Fruit fly (Drosophila melanogaster) whole organism, embryonic: ENCODE results near the gene CG17855.

Source experiments
- Aef1 ChIP-seq: fragments of 200-800 bp; sonication (Bioruptor generic); IDR thresholded peaks from 3 replicates; pipeline ENCODE4 v1.3.6; 2022; ENCODE audit warnings: missing biosample characterization, missing genetic modification characterization
- BEAF-32 ChIP-seq: fragments of 200-800 bp; sonication (Bioruptor generic); optimal IDR thresholded peaks from 3 replicates; lab custom pipeline; 2017; ENCODE audit warnings: missing biosample characterization, missing genetic modification characterization, mild to moderate bottlenecking, moderate library complexity, missing genetic modification reagents
- CG10565 ChIP-seq: fragments of 200-800 bp; sonication (Bioruptor generic); optimal IDR thresholded peaks from 3 replicates; lab custom pipeline; 2016; ENCODE audit warnings: missing biosample characterization, mild to moderate bottlenecking, missing genetic modification characterization
- CG12299 ChIP-seq: fragments of 200-800 bp; sonication (Bioruptor generic); optimal IDR thresholded peaks from 2 replicates; lab custom pipeline; 2018; ENCODE audit warnings: missing biosample characterization, mild to moderate bottlenecking, missing genetic modification characterization
- CG17328 ChIP-seq: fragments of 200-800 bp; sonication (Bioruptor generic); IDR thresholded peaks from 2 replicates; pipeline ENCODE4 v1.3.6; 2022; ENCODE audit warnings: missing biosample characterization, missing genetic modification characterization
- CG17359 ChIP-seq: fragments of 200-800 bp; sonication (Bioruptor generic); optimal IDR thresholded peaks from 3 replicates; lab custom pipeline; 2018; ENCODE audit warnings: missing biosample characterization, mild to moderate bottlenecking, missing genetic modification characterization, moderate library complexity
- CG17385 ChIP-seq: fragments of 200-800 bp; sonication (Bioruptor generic); optimal IDR thresholded peaks from 3 replicates; lab custom pipeline; 2018; ENCODE audit warnings: missing biosample characterization, mild to moderate bottlenecking, missing genetic modification characterization
- CG1792 ChIP-seq: fragments of 200-800 bp; sonication (Bioruptor generic); optimal IDR thresholded peaks from 2 replicates; lab custom pipeline; 2016; ENCODE audit warnings: missing biosample characterization, missing genetic modification characterization
- CG2199 ChIP-seq: fragments of 200-800 bp; sonication (Bioruptor generic); IDR thresholded peaks from 3 replicates; pipeline ENCODE4 v1.3.6; 2022; ENCODE audit warnings: missing biosample characterization, missing genetic modification characterization
- CG2712 ChIP-seq: fragments of 200-800 bp; optimal IDR thresholded peaks from 3 replicates; lab custom pipeline; 2019; ENCODE audit warnings: missing biosample characterization, mild to moderate bottlenecking, missing genetic modification characterization, moderate library complexity
- CG31388 ChIP-seq: fragments of 200-800 bp; sonication (Bioruptor generic); optimal IDR thresholded peaks from 2 replicates; lab custom pipeline; 2016; ENCODE audit warnings: missing biosample characterization, missing genetic modification characterization
- CG4730 ChIP-seq: fragments of 200-800 bp; sonication (Bioruptor generic); IDR thresholded peaks from 2 replicates; pipeline ENCODE4 v1.3.6; 2022; ENCODE audit warnings: missing biosample characterization, missing genetic modification characterization
- CG4854 ChIP-seq: fragments of 200-800 bp; sonication (Bioruptor generic); optimal IDR thresholded peaks from 2 replicates; lab custom pipeline; 2016; ENCODE audit warnings: missing biosample characterization, missing genetic modification characterization, inconsistent platforms
- CG5953 ChIP-seq: fragments of 200-800 bp; sonication (Bioruptor generic); IDR thresholded peaks from 2 replicates; pipeline ENCODE4 v1.3.6; 2022; ENCODE audit warnings: missing biosample characterization, missing genetic modification characterization
- CG6175 ChIP-seq: fragments of 200-800 bp; sonication (Bioruptor generic); IDR thresholded peaks from 3 replicates; pipeline ENCODE4 v1.3.6; 2022; ENCODE audit warnings: missing biosample characterization, missing genetic modification characterization
- CG9817 ChIP-seq: fragments of 200-800 bp; sonication (Bioruptor generic); optimal IDR thresholded peaks from 2 replicates; lab custom pipeline; 2018; ENCODE audit warnings: missing biosample characterization, mild to moderate bottlenecking, missing genetic modification characterization, moderate library complexity
- CG9876 ChIP-seq: fragments of 200-800 bp; sonication (Bioruptor generic); optimal IDR thresholded peaks from 2 replicates; lab custom pipeline; 2016; ENCODE audit warnings: missing biosample characterization, missing genetic modification characterization
- CTCF ChIP-seq: fragments of 200-800 bp; sonication (Bioruptor generic); optimal IDR thresholded peaks from 2 replicates; lab custom pipeline; 2017; ENCODE audit warnings: missing biosample characterization, mild to moderate bottlenecking, missing genetic modification characterization, moderate library complexity
- Dbx ChIP-seq: fragments of 200-800 bp; sonication (Bioruptor generic); IDR thresholded peaks from 3 replicates; pipeline ENCODE4 v1.3.6; 2022; ENCODE audit warnings: missing biosample characterization, missing genetic modification characterization
- Deaf1 ChIP-seq: fragments of 200-800 bp; optimal IDR thresholded peaks from 3 replicates; lab custom pipeline; 2019; ENCODE audit warnings: missing biosample characterization, mild to moderate bottlenecking, missing genetic modification characterization, moderate library complexity
- Dip3 ChIP-seq: fragments of 200-800 bp; sonication (Bioruptor generic); optimal IDR thresholded peaks from 3 replicates; lab custom pipeline; 2016; ENCODE audit warnings: missing biosample characterization, missing genetic modification characterization
- Dll ChIP-seq: fragments of 200-800 bp; sonication (Bioruptor generic); IDR thresholded peaks from 4 replicates; pipeline ENCODE4 v1.3.6; 2022; ENCODE audit warnings: missing biosample characterization, missing genetic modification characterization; ENCODE audit not compliant: partially characterized antibody
- Gug ChIP-seq: fragments of 200-800 bp; sonication (Bioruptor generic); IDR thresholded peaks from 4 replicates; pipeline ENCODE4 v1.3.6; 2022; ENCODE audit warnings: missing biosample characterization, missing genetic modification characterization
- HHEX ChIP-seq: fragments of 200-800 bp; sonication (Bioruptor generic); optimal IDR thresholded peaks from 3 replicates; lab custom pipeline; 2017; ENCODE audit warnings: missing biosample characterization, mild to moderate bottlenecking, missing genetic modification characterization, missing genetic modification reagents
- Hr78 ChIP-seq, 2 experiments: fragments of 200-800 bp in 1 of 2; fragments of >200 bp in 1 of 2; sonication (Bioruptor generic) in 1 of 2; optimal IDR thresholded peaks; 2 replicates each; lab custom pipeline; 2017 to 2019; ENCODE audit warnings: missing biosample characterization in 2 of 2, missing genetic modification characterization in 2 of 2, mild to moderate bottlenecking in 1 of 2, moderate library complexity in 1 of 2
- Mad ChIP-seq: fragments of 200-800 bp; sonication (Bioruptor generic); optimal IDR thresholded peaks from 2 replicates; lab custom pipeline; 2016; ENCODE audit warnings: missing biosample characterization, missing genetic modification characterization
- Myb ChIP-seq: fragments of 200-800 bp; sonication (Bioruptor generic); optimal IDR thresholded peaks from 2 replicates; lab custom pipeline; 2016; ENCODE audit warnings: missing biosample characterization, missing genetic modification characterization
- Nf-YB ChIP-seq: fragments of 200-800 bp; sonication (Bioruptor generic); optimal IDR thresholded peaks from 3 replicates; lab custom pipeline; 2019; ENCODE audit warnings: missing biosample characterization, mild to moderate bottlenecking, missing genetic modification characterization, moderate library complexity
- Pdp1 ChIP-seq, 2 experiments: fragments of 200-800 bp; sonication (Bioruptor generic); optimal IDR thresholded peaks; 3 replicates each; lab custom pipeline; 2016; ENCODE audit warnings: missing biosample characterization in 2 of 2, missing genetic modification characterization in 2 of 2, mild to moderate bottlenecking in 1 of 2, moderate library complexity in 1 of 2
- Poxn ChIP-seq: fragments of 200-800 bp; sonication (Bioruptor generic); IDR thresholded peaks from 2 replicates; pipeline ENCODE4 v1.3.6; 2022; ENCODE audit warnings: missing biosample characterization, missing genetic modification characterization
- amos ChIP-seq: fragments of 200-800 bp; sonication (Bioruptor generic); IDR thresholded peaks from 2 replicates; pipeline ENCODE4 v1.3.6; 2022; ENCODE audit warnings: missing biosample characterization, missing genetic modification characterization; ENCODE audit not compliant: partially characterized antibody
- ase ChIP-seq: fragments of 200-800 bp; sonication (Bioruptor generic); IDR thresholded peaks from 3 replicates; pipeline ENCODE4 v1.3.6; 2022; ENCODE audit warnings: missing biosample characterization, missing genetic modification characterization
- ato ChIP-seq: fragments of 200-800 bp; sonication (Bioruptor generic); IDR thresholded peaks from 2 replicates; pipeline ENCODE4 v1.3.6; 2022; ENCODE audit warnings: missing biosample characterization, missing genetic modification characterization; ENCODE audit not compliant: partially characterized antibody
- bbx ChIP-seq: fragments of 200-800 bp; sonication (Bioruptor generic); IDR thresholded peaks from 2 replicates; pipeline ENCODE4 v1.3.6; 2022; ENCODE audit warnings: missing biosample characterization, missing genetic modification characterization; ENCODE audit not compliant: partially characterized antibody
- croc ChIP-seq: fragments of 200-800 bp; sonication (Bioruptor generic); conservative IDR thresholded peaks from 3 replicates; pipeline ENCODE4 v1.3.6; 2022; ENCODE audit warnings: missing biosample characterization, missing genetic modification characterization
- da ChIP-seq: fragments of 200-800 bp; sonication (Bioruptor generic); optimal IDR thresholded peaks from 2 replicates; lab custom pipeline; 2016; ENCODE audit warnings: missing biosample characterization, missing genetic modification characterization
- ewg ChIP-seq: fragments of 200-800 bp; sonication (Bioruptor generic); optimal IDR thresholded peaks from 3 replicates; lab custom pipeline; 2017; ENCODE audit warnings: mild to moderate bottlenecking, missing biosample characterization, missing genetic modification reagents, missing genetic modification characterization
- gcm ChIP-seq: fragments of 200-800 bp; sonication (Bioruptor generic); optimal IDR thresholded peaks from 2 replicates; lab custom pipeline; 2019; ENCODE audit warnings: missing biosample characterization, mild to moderate bottlenecking, missing genetic modification characterization, moderate library complexity
- gsb ChIP-seq: fragments of 200-800 bp; sonication (Bioruptor generic); IDR thresholded peaks from 2 replicates; pipeline ENCODE4 v1.3.6; 2022; ENCODE audit warnings: missing biosample characterization, missing genetic modification characterization
- her ChIP-seq: fragments of 200-800 bp; sonication (Bioruptor generic); optimal IDR thresholded peaks from 2 replicates; lab custom pipeline; 2016; ENCODE audit warnings: missing biosample characterization, missing genetic modification characterization
- jumu ChIP-seq: fragments of 200-800 bp; sonication (Bioruptor generic); optimal IDR thresholded peaks from 3 replicates; lab custom pipeline; 2016; ENCODE audit warnings: missing biosample characterization, missing genetic modification characterization
- klu ChIP-seq: fragments of 200-800 bp; sonication (Bioruptor generic); IDR thresholded peaks from 2 replicates; pipeline ENCODE4 v1.3.6; 2022; ENCODE audit warnings: missing biosample characterization, missing genetic modification characterization
- kni ChIP-seq: fragments of 200-800 bp; sonication (Bioruptor generic); optimal IDR thresholded peaks from 3 replicates; lab custom pipeline; 2017; ENCODE audit warnings: mild to moderate bottlenecking, missing biosample characterization, missing genetic modification reagents, missing genetic modification characterization
- mirr ChIP-seq: fragments of 200-800 bp; sonication (Bioruptor generic); optimal IDR thresholded peaks from 3 replicates; lab custom pipeline; 2018; ENCODE audit warnings: missing biosample characterization, mild to moderate bottlenecking, missing genetic modification characterization
- nmo ChIP-seq: fragments of 200-800 bp; sonication (Bioruptor generic); optimal IDR thresholded peaks from 2 replicates; lab custom pipeline; 2018; ENCODE audit warnings: missing biosample characterization, mild to moderate bottlenecking, missing genetic modification characterization, moderate library complexity
- odd ChIP-seq: fragments of 200-800 bp; sonication (Bioruptor generic); optimal IDR thresholded peaks from 2 replicates; lab custom pipeline; 2017; ENCODE audit warnings: missing biosample characterization, mild to moderate bottlenecking, missing genetic modification characterization
- sna ChIP-seq: fragments of 200-800 bp; sonication (Bioruptor generic); IDR thresholded peaks from 2 replicates; pipeline ENCODE4 v1.3.6; 2022; ENCODE audit warnings: missing biosample characterization, missing genetic modification characterization; ENCODE audit not compliant: partially characterized antibody
- ssp ChIP-seq: fragments of 200-800 bp; sonication (Bioruptor generic); IDR thresholded peaks from 2 replicates; pipeline ENCODE4 v1.3.6; 2022; ENCODE audit warnings: missing biosample characterization, missing genetic modification characterization
- sug ChIP-seq: fragments of 200-800 bp; optimal IDR thresholded peaks from 2 replicates; lab custom pipeline; 2019; ENCODE audit warnings: missing biosample characterization, mild to moderate bottlenecking, missing genetic modification characterization, moderate library complexity
- tll ChIP-seq, 2 experiments: fragments of 200-800 bp in 1 of 2; fragments of >200 bp in 1 of 2; sonication (Bioruptor generic) in 1 of 2; optimal IDR thresholded peaks; 2 replicates each; lab custom pipeline; 2017 to 2019; ENCODE audit warnings: missing biosample characterization in 2 of 2, missing genetic modification characterization in 2 of 2, mild to moderate bottlenecking in 1 of 2, moderate library complexity in 1 of 2
- wdn ChIP-seq: fragments of 200-800 bp; sonication (Bioruptor generic); IDR thresholded peaks from 2 replicates; pipeline ENCODE4 v1.3.6; 2022; ENCODE audit warnings: missing biosample characterization, missing genetic modification characterization

Gene CG17855

DNA sequence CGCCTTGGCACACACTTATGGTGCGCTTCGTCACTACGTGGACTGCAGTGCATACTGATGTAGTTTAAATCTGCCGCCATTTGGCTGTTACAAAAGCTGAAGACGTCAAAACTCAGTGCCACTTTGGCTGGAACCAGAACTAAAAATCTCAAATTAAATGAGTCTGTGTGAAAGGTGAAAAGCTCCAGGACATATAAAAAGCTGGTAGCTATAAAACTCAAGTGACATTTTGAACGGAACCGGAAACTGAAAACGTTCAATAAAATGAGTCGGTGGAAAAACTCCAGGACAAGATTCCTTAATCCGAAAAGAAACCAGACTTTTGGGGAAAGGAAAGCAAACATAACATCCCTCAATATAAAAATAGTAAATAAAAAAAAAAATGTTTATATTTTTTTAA is 49.5 kb upstream of the CG17855 start (continued):
- no peak for TF ChIP-seq bbx (GFP tag; lab: Robert Waterston, UW)
- no peak for TF ChIP-seq gcm (GFP tag; lab: Kevin White, UChicago)
- TF ChIP-seq CTCF (GFP tag; lab: Kevin White, UChicago), result peak; percentile 47
- TF ChIP-seq CG17385 (GFP tag; lab: Kevin White, UChicago), result no peak
- TF ChIP-seq klu (GFP tag; lab: Robert Waterston, UW), result no peak
- TF ChIP-seq sug (tag; lab: Kevin White, UChicago), result peak; percentile 57
- TF ChIP-seq CG9817, result no peak
- peak; percentile 50; the same call in 1 of the 3 replicates for TF ChIP-seq ase (GFP tag; lab: Robert Waterston, UW)
- TF ChIP-seq CG5953 (GFP tag; lab: Robert Waterston, UW), result peak; percentile 54
- peak; percentile 8 for TF ChIP-seq Deaf1 (tag; lab: Kevin White, UChicago)
- TF ChIP-seq Nf-YB (GFP tag; lab: Kevin White, UChicago), result no peak
- TF ChIP-seq tll (GFP tag; optimal IDR thresholded peaks at IDR 0.05; lab: Kevin White, UChicago), result no peak
- peak; percentile 76; the same call in 2 of the 3 replicates for TF ChIP-seq Dbx (GFP tag; lab: Robert Waterston, UW)
- no peak for TF ChIP-seq ato (GFP tag; lab: Robert Waterston, UW)
- 0 out of 2 replicates have a peak, but pooled peaks have one; percentile 13 for TF ChIP-seq gsb (GFP tag; lab: Robert Waterston, UW)
- TF ChIP-seq odd (GFP tag; lab: Kevin White, UChicago), result no peak
- TF ChIP-seq CG6175 (GFP tag; lab: Robert Waterston, UW), result no peak
- no peak for TF ChIP-seq CG4730 (GFP tag; lab: Robert Waterston, UW)
- TF ChIP-seq ssp, result no peak
- no peak for TF ChIP-seq BEAF-32 (GFP tag; lab: Kevin White, UChicago)
- no peak for TF ChIP-seq Mad (GFP tag; lab: Kevin White, UChicago)
- TF ChIP-seq Hr78 (GFP tag; optimal IDR thresholded peaks at IDR 0.05; lab: Kevin White, UChicago), result no peak
- TF ChIP-seq Aef1 (GFP tag; lab: Robert Waterston, UW), result peak; percentile 41; the same call in 1 of the 3 replicates
- no peak for TF ChIP-seq wdn (GFP tag; lab: Robert Waterston, UW)
- TF ChIP-seq Dll (GFP tag; lab: Robert Waterston, UW), result no peak
- TF ChIP-seq CG4854, result peak; percentile 41
- TF ChIP-seq croc, result no peak
- no peak for TF ChIP-seq jumu (GFP tag; lab: Kevin White, UChicago)
- TF ChIP-seq CG17328, result peak; percentile 32; the same call in 1 of the 2 replicates
- no peak for TF ChIP-seq Myb (GFP tag; lab: Kevin White, UChicago)
- no peak for TF ChIP-seq CG9876 (GFP tag; lab: Kevin White, UChicago)
- TF ChIP-seq kni (GFP tag; lab: Kevin White, UChicago), result no peak
- TF ChIP-seq mirr, result peak; percentile 75
- TF ChIP-seq CG17359 (tag; lab: Kevin White, UChicago), result peak; percentile 66
- TF ChIP-seq HHEX, result peak; percentile 77
- peak in 1 of 2 experiments; percentile 5 for TF ChIP-seq Pdp1 (GFP tag; optimal IDR thresholded peaks at IDR 0.05; lab: Kevin White, UChicago)
- TF ChIP-seq CG31388 (GFP tag; lab: Kevin White, UChicago), result no peak
- TF ChIP-seq CG1792 (GFP tag; lab: Kevin White, UChicago), result peak; percentile 44
- peak; percentile 51 for TF ChIP-seq nmo (GFP tag; lab: Kevin White, UChicago)
- TF ChIP-seq amos (GFP tag; lab: Robert Waterston, UW), result no peak
- TF ChIP-seq her, result no peak
- TF ChIP-seq Poxn (GFP tag; lab: Robert Waterston, UW), result no peak
- TF ChIP-seq CG2199 (GFP tag; lab: Robert Waterston, UW), result no peak
- TF ChIP-seq CG10565 (GFP tag; lab: Kevin White, UChicago), result no peak
- no peak for TF ChIP-seq Dip3 (GFP tag; lab: Kevin White, UChicago)
- no peak for TF ChIP-seq Gug (GFP tag; lab: Robert Waterston, UW)
- no peak for TF ChIP-seq da (GFP tag; lab: Kevin White, UChicago)
- TF ChIP-seq CG2712 (tag; lab: Kevin White, UChicago), result peak; percentile 33
- peak; percentile 16 for TF ChIP-seq ewg (GFP tag; lab: Kevin White, UChicago)
- no peak for TF ChIP-seq CG12299
- no peak for TF ChIP-seq sna (GFP tag; lab: Robert Waterston, UW)
